Worm (Caenorhabditis elegans) whole organism, L2 larva: ENCODE measurements around the gene aps-2.

Experiments used
- C34F6.9 ChIP-seq: fragments of 150-350 bp; optimal IDR thresholded peaks from 2 replicates; lab custom pipeline; 2014; ENCODE audit warnings: missing biosample characterization, missing genetic modification characterization
- F13H6.1 ChIP-seq: sonication (generic microtip); optimal IDR thresholded peaks from 2 replicates; lab custom pipeline; 2016; ENCODE audit warnings: missing genetic modification characterization, missing compliant biosample characterization
- Y55F3AM.14 ChIP-seq: fragments of 200-800 bp; sonication (Bioruptor generic); optimal IDR thresholded peaks from 2 replicates; lab custom pipeline; 2018; ENCODE audit warnings: mild to moderate bottlenecking, missing genetic modification characterization, missing compliant biosample characterization
- ZK546.5 ChIP-seq: sonication (generic microtip); optimal IDR thresholded peaks from 2 replicates; lab custom pipeline; 2017; ENCODE audit warnings: missing biosample characterization, missing genetic modification characterization
- alr-1 ChIP-seq: fragments of 150-350 bp; optimal IDR thresholded peaks from 2 replicates; lab custom pipeline; 2014; ENCODE audit warnings: missing biosample characterization, missing genetic modification characterization
- aly-2 ChIP-seq: fragments of 150-350 bp; optimal IDR thresholded peaks from 2 replicates; lab custom pipeline; 2014; ENCODE audit warnings: missing biosample characterization, missing genetic modification characterization
- ama-1 ChIP-seq: fragments of 150-350 bp; optimal IDR thresholded peaks from 2 replicates; lab custom pipeline; 2018; ENCODE audit warnings: inconsistent platforms
- blmp-1 ChIP-seq: sonication (generic microtip); optimal IDR thresholded peaks from 2 replicates; lab custom pipeline; 2017; ENCODE audit warnings: missing genetic modification characterization, mild to moderate bottlenecking, missing compliant biosample characterization, antibody characterized with exemption, moderate library complexity; ENCODE audit not compliant: insufficient read depth
- ceh-16 ChIP-seq: fragments of 150-350 bp; optimal IDR thresholded peaks from 2 replicates; lab custom pipeline; 2014; ENCODE audit warnings: missing biosample characterization, missing genetic modification characterization
- ceh-82 ChIP-seq: fragments of 150-350 bp; optimal IDR thresholded peaks from 2 replicates; lab custom pipeline; 2014; ENCODE audit warnings: missing biosample characterization, missing genetic modification characterization
- crh-2 ChIP-seq: sonication (generic microtip); optimal IDR thresholded peaks from 2 replicates; lab custom pipeline; 2017; ENCODE audit warnings: missing biosample characterization, missing genetic modification characterization
- dmd-4 ChIP-seq: sonication (generic microtip); optimal IDR thresholded peaks from 2 replicates; lab custom pipeline; 2017; ENCODE audit warnings: missing biosample characterization, missing genetic modification characterization
- egl-27 ChIP-seq: sonication (generic microtip); optimal IDR thresholded peaks from 3 replicates; lab custom pipeline; 2017; ENCODE audit warnings: missing biosample characterization, missing genetic modification reagents, missing genetic modification characterization
- elt-1 ChIP-seq: fragments of 150-350 bp; optimal IDR thresholded peaks from 2 replicates; lab custom pipeline; 2014; ENCODE audit warnings: missing biosample characterization, missing genetic modification characterization
- fos-1 ChIP-seq: fragments of 150-350 bp; optimal IDR thresholded peaks from 2 replicates; lab custom pipeline; 2014; ENCODE audit warnings: missing biosample characterization, missing genetic modification characterization
- gmeb-1 ChIP-seq: fragments of 150-350 bp; optimal IDR thresholded peaks from 2 replicates; lab custom pipeline; 2014; ENCODE audit warnings: missing biosample characterization, missing genetic modification characterization
- lin-11 ChIP-seq: fragments of 150-350 bp; sonication (generic microtip); optimal IDR thresholded peaks from 2 replicates; lab custom pipeline; 2014; ENCODE audit warnings: missing biosample characterization, missing genetic modification characterization, inconsistent platforms, mixed read lengths
- lin-39 ChIP-seq: fragments of 150-350 bp; optimal IDR thresholded peaks from 2 replicates; lab custom pipeline; 2014; ENCODE audit warnings: missing biosample characterization, missing genetic modification reagents, missing genetic modification characterization
- mab-5 ChIP-seq: fragments of 150-350 bp; optimal IDR thresholded peaks from 2 replicates; lab custom pipeline; 2014; ENCODE audit warnings: missing biosample characterization, missing genetic modification characterization
- mbf-1 ChIP-seq: sonication (generic microtip); optimal IDR thresholded peaks from 2 replicates; lab custom pipeline; 2017; ENCODE audit warnings: missing biosample characterization, missing genetic modification characterization
- mdl-1 ChIP-seq, 2 experiments: fragments of 150-350 bp in 1 of 2; sonication (generic microtip) in 1 of 2; optimal IDR thresholded peaks; 2 replicates each; lab custom pipeline; 2017; ENCODE audit warnings: missing biosample characterization in 2 of 2, missing genetic modification characterization in 2 of 2
- nhr-10 ChIP-seq: sonication (generic microtip); optimal IDR thresholded peaks from 2 replicates; lab custom pipeline; 2017; ENCODE audit warnings: missing biosample characterization, missing genetic modification characterization
- nhr-12 ChIP-seq: fragments of 150-350 bp; optimal IDR thresholded peaks from 2 replicates; lab custom pipeline; 2014; ENCODE audit warnings: missing biosample characterization, missing genetic modification characterization
- nhr-129 ChIP-seq: fragments of 150-350 bp; optimal IDR thresholded peaks from 2 replicates; lab custom pipeline; 2014; ENCODE audit warnings: missing biosample characterization, missing genetic modification characterization
- nhr-23 ChIP-seq: fragments of 150-350 bp; optimal IDR thresholded peaks from 2 replicates; lab custom pipeline; 2014; ENCODE audit warnings: missing biosample characterization, missing genetic modification reagents, missing genetic modification characterization
- nhr-237 ChIP-seq: fragments of 150-350 bp; optimal IDR thresholded peaks from 2 replicates; lab custom pipeline; 2014; ENCODE audit warnings: missing biosample characterization, missing genetic modification characterization
- nhr-6 ChIP-seq: fragments of 150-350 bp; optimal IDR thresholded peaks from 2 replicates; lab custom pipeline; 2014; ENCODE audit warnings: missing biosample characterization, missing genetic modification characterization
- nhr-77 ChIP-seq: fragments of 150-350 bp; optimal IDR thresholded peaks from 2 replicates; lab custom pipeline; 2014; ENCODE audit warnings: missing biosample characterization, missing genetic modification characterization
- peb-1 ChIP-seq: fragments of 150-350 bp; optimal IDR thresholded peaks from 2 replicates; lab custom pipeline; 2014; ENCODE audit warnings: missing biosample characterization, missing genetic modification characterization
- sem-4 ChIP-seq: fragments of 150-350 bp; optimal IDR thresholded peaks from 2 replicates; lab custom pipeline; 2014; ENCODE audit warnings: missing biosample characterization, missing genetic modification reagents, missing genetic modification characterization
- skn-1 ChIP-seq: sonication (generic microtip); optimal IDR thresholded peaks from 2 replicates; lab custom pipeline; 2017; ENCODE audit warnings: missing biosample characterization, missing genetic modification characterization
- sma-3 ChIP-seq: sonication (generic microtip); optimal IDR thresholded peaks from 2 replicates; lab custom pipeline; 2016; ENCODE audit warnings: missing genetic modification reagents, missing genetic modification characterization, missing compliant biosample characterization
- sma-9 ChIP-seq, 2 experiments: fragments of 150-350 bp in 1 of 2; sonication (generic microtip) in 1 of 2; optimal IDR thresholded peaks; 2 replicates each; lab custom pipeline; 2014 to 2016; ENCODE audit warnings: missing genetic modification characterization in 2 of 2, mild to moderate bottlenecking in 1 of 2, missing biosample characterization in 1 of 2, missing compliant biosample characterization in 1 of 2, missing genetic modification reagents in 1 of 2, moderate library complexity in 1 of 2
- snpc-4 ChIP-seq: fragments of 150-350 bp; optimal IDR thresholded peaks from 2 replicates; lab custom pipeline; 2014; ENCODE audit warnings: missing biosample characterization, missing genetic modification characterization
- unc-39 ChIP-seq: fragments of 150-350 bp; optimal IDR thresholded peaks from 2 replicates; lab custom pipeline; 2014; ENCODE audit warnings: missing biosample characterization, missing genetic modification characterization
- unc-55 ChIP-seq: fragments of 150-350 bp; sonication (generic microtip); optimal IDR thresholded peaks from 3 replicates; lab custom pipeline; 2014; ENCODE audit warnings: missing biosample characterization, missing genetic modification reagents, missing genetic modification characterization
- unc-62 ChIP-seq: fragments of 150-350 bp; optimal IDR thresholded peaks from 2 replicates; lab custom pipeline; 2014; ENCODE audit warnings: missing biosample characterization, missing genetic modification reagents, missing genetic modification characterization
- zag-1 ChIP-seq: fragments of 150-350 bp; optimal IDR thresholded peaks from 2 replicates; lab custom pipeline; 2014; ENCODE audit warnings: missing biosample characterization, missing genetic modification characterization
- ztf-1 ChIP-seq: fragments of 200-800 bp; sonication (Bioruptor generic); conservative IDR thresholded peaks from 2 replicates; pipeline ENCODE4 v1.3.6; 2022; ENCODE audit warnings: missing genetic modification characterization, missing compliant biosample characterization
- ztf-11 ChIP-seq: sonication (generic microtip); optimal IDR thresholded peaks from 2 replicates; lab custom pipeline; 2017; ENCODE audit warnings: missing biosample characterization, missing genetic modification characterization
- ztf-4 ChIP-seq: fragments of 150-350 bp; optimal IDR thresholded peaks from 2 replicates; lab custom pipeline; 2014; ENCODE audit warnings: missing biosample characterization, missing genetic modification characterization

Gene aps-2

ce11 chrX:4448283-4448682 is 9.8 kb upstream of the aps-2 start, which contains the start of gene mltn-13:
Gene mltn-13 (minus strand): TSS chrX:4448383.
- TF ChIP-seq C34F6.9 (tag; lab: Kevin White, UChicago) (no peak), ama-1 (no peak), Y55F3AM.14 (no peak), skn-1 (no peak), nhr-77 (tag; lab: Kevin White, UChicago) (no peak), nhr-237 (tag; lab: Kevin White, UChicago) (no peak), elt-1 (no peak), sma-9 (GFP tag; optimal IDR thresholded peaks at IDR 0.05; lab: Kevin White, UChicago) (no peak), sma-9 (tag; optimal IDR thresholded peaks at IDR 0.05; lab: Kevin White, UChicago) (no peak), blmp-1 (tag; lab: Kevin White, UChicago) (no peak)

ce11 chrX:4451936-4452335 is 6.1 kb upstream of the aps-2 start:
- no peak for TF ChIP-seq Y55F3AM.14
- no peak for TF ChIP-seq unc-62 (GFP tag; lab: Kevin White, UChicago)
- no peak for TF ChIP-seq fos-1
- no peak for TF ChIP-seq nhr-23 (tag; lab: Kevin White, UChicago)
- no peak for TF ChIP-seq ama-1
- TF ChIP-seq ztf-4 = no peak
- TF ChIP-seq unc-39 (tag; lab: Kevin White, UChicago) = no peak
- no peak for TF ChIP-seq alr-1 (tag; lab: Kevin White, UChicago)
- TF ChIP-seq aly-2 (tag; lab: Kevin White, UChicago) = no peak
- no peak for TF ChIP-seq ztf-11 (tag; lab: Kevin White, UChicago)
- TF ChIP-seq mab-5 (tag; lab: Kevin White, UChicago) = no peak
- TF ChIP-seq nhr-237 (tag; lab: Kevin White, UChicago) = no peak
- TF ChIP-seq C34F6.9 (tag; lab: Kevin White, UChicago) = no peak
- TF ChIP-seq, all 48 proteins: peak for 0

ce11 chrX:4453101-4453500 is 5.0 kb upstream of the aps-2 start:
- TF ChIP-seq unc-62 (GFP tag; lab: Kevin White, UChicago) (no peak), ztf-1 (no peak), lin-39 (no peak), nhr-77 (tag; lab: Kevin White, UChicago) (no peak), alr-1 (tag; lab: Kevin White, UChicago) (no peak), ztf-4 (no peak), ztf-11 (tag; lab: Kevin White, UChicago) (no peak)

ce11 chrX:4453820-4454219 is 4.3 kb upstream of the aps-2 start, which contains the start of gene F02E8.4:
Gene F02E8.4 (plus strand): TSS chrX:4454120.
- TF ChIP-seq gmeb-1 (tag; lab: Kevin White, UChicago) = no peak
- TF ChIP-seq ztf-4 = no peak
- no peak for TF ChIP-seq alr-1 (tag; lab: Kevin White, UChicago)
- TF ChIP-seq C34F6.9 (tag; lab: Kevin White, UChicago) = no peak
- TF ChIP-seq egl-27 = no peak
- no peak for TF ChIP-seq nhr-23 (tag; lab: Kevin White, UChicago)
- no peak for TF ChIP-seq snpc-4 (tag; lab: Kevin White, UChicago)
- no peak for TF ChIP-seq crh-2 (tag; lab: Kevin White, UChicago)
- TF ChIP-seq sem-4 (tag; lab: Kevin White, UChicago) = no peak
- no peak for TF ChIP-seq dmd-4 (tag; lab: Kevin White, UChicago)
- TF ChIP-seq lin-39 = no peak
- TF ChIP-seq zag-1 (tag; lab: Kevin White, UChicago) = no peak
- no peak for TF ChIP-seq nhr-237 (tag; lab: Kevin White, UChicago)
- TF ChIP-seq unc-55 (GFP tag; lab: Kevin White, UChicago) = no peak
- no peak for TF ChIP-seq nhr-129 (tag; lab: Kevin White, UChicago)
- TF ChIP-seq fos-1 = no peak
- TF ChIP-seq elt-1 = no peak
- TF ChIP-seq ceh-82 (tag; lab: Kevin White, UChicago) = no peak
- TF ChIP-seq unc-39 (tag; lab: Kevin White, UChicago) = no peak

ce11 chrX:4462390-4462789 is 4.3 kb downstream of the aps-2 start, which contains the start of gene atg-16.1:
Gene atg-16.1 (minus strand): TSS chrX:4462465.
- no peak for TF ChIP-seq mdl-1 (tag; optimal IDR thresholded peaks at IDR 0.05; lab: Kevin White, UChicago)
- peak; percentile 43 for TF ChIP-seq F13H6.1
- peak; percentile 60 for TF ChIP-seq nhr-129 (tag; lab: Kevin White, UChicago)
- TF ChIP-seq nhr-10 (tag; lab: Kevin White, UChicago) = no peak
- TF ChIP-seq ceh-82 (tag; lab: Kevin White, UChicago) = no peak
- TF ChIP-seq blmp-1 (tag; lab: Kevin White, UChicago) = no peak
- TF ChIP-seq ama-1 = no peak
- TF ChIP-seq lin-39 = no peak
- no peak for TF ChIP-seq elt-1
- TF ChIP-seq alr-1 (tag; lab: Kevin White, UChicago) = no peak
- no peak for TF ChIP-seq ceh-16
- TF ChIP-seq nhr-6 (tag; lab: Kevin White, UChicago) = no peak
- TF ChIP-seq crh-2 (tag; lab: Kevin White, UChicago) = peak; percentile 67
- no peak for TF ChIP-seq ztf-1
- no peak for TF ChIP-seq egl-27
- peak; percentile 65 for TF ChIP-seq unc-55 (GFP tag; lab: Kevin White, UChicago)
- TF ChIP-seq peb-1 (tag; lab: Kevin White, UChicago) = no peak
- no peak for TF ChIP-seq ZK546.5 (tag; lab: Kevin White, UChicago)
- TF ChIP-seq C34F6.9 (tag; lab: Kevin White, UChicago) = peak; percentile 79
- TF ChIP-seq mbf-1 (tag; lab: Kevin White, UChicago) = no peak
- peak; percentile 40 for TF ChIP-seq fos-1
- no peak for TF ChIP-seq lin-11 (tag; lab: Kevin White, UChicago)
- TF ChIP-seq zag-1 (tag; lab: Kevin White, UChicago) = no peak
- no peak for TF ChIP-seq nhr-23 (tag; lab: Kevin White, UChicago)
- TF ChIP-seq nhr-12 = no peak
- peak; percentile 24 for TF ChIP-seq sma-3 (GFP tag; lab: Kevin White, UChicago)
- TF ChIP-seq sem-4 (tag; lab: Kevin White, UChicago) = no peak
- TF ChIP-seq sma-9 (GFP tag; optimal IDR thresholded peaks at IDR 0.05; lab: Kevin White, UChicago) = peak; percentile 44
- TF ChIP-seq sma-9 (tag; optimal IDR thresholded peaks at IDR 0.05; lab: Kevin White, UChicago) = no peak
- TF ChIP-seq ztf-11 (tag; lab: Kevin White, UChicago) = no peak
- TF ChIP-seq mab-5 (tag; lab: Kevin White, UChicago) = no peak
